Fruit fly (Drosophila melanogaster) whole organism, embryonic: ENCODE results near the gene CG42553.

Source experiments
- Bgb ChIP-seq: fragments of 200-800 bp; sonication (Bioruptor generic); IDR thresholded peaks from 2 replicates; pipeline ENCODE4 v1.3.6; 2022; ENCODE audit warnings: missing biosample characterization, missing genetic modification characterization; ENCODE audit not compliant: partially characterized antibody
- CG11247 ChIP-seq: fragments of 200-800 bp; sonication (Bioruptor generic); IDR thresholded peaks from 2 replicates; pipeline ENCODE4 v1.3.6; 2022; ENCODE audit warnings: missing biosample characterization, missing genetic modification characterization
- CG11696 ChIP-seq: fragments of 200-800 bp; sonication (Bioruptor generic); IDR thresholded peaks from 2 replicates; pipeline ENCODE4 v1.3.6; 2022; ENCODE audit warnings: missing biosample characterization, missing genetic modification characterization
- CG13296 ChIP-seq: fragments of 200-800 bp; sonication (Bioruptor generic); optimal IDR thresholded peaks from 3 replicates; lab custom pipeline; 2018; ENCODE audit warnings: missing biosample characterization, mild to moderate bottlenecking, missing genetic modification characterization
- CG1529 ChIP-seq: fragments of 200-800 bp; sonication (Bioruptor generic); optimal IDR thresholded peaks from 3 replicates; lab custom pipeline; 2018; ENCODE audit warnings: missing biosample characterization, missing genetic modification characterization
- CG16813 ChIP-seq: fragments of 200-800 bp; sonication (Bioruptor generic); IDR thresholded peaks from 3 replicates; pipeline ENCODE4 v1.3.6; 2022; ENCODE audit warnings: missing biosample characterization, missing genetic modification characterization; ENCODE audit not compliant: partially characterized antibody
- CG18599 ChIP-seq: fragments of 200-800 bp; sonication (Bioruptor generic); optimal IDR thresholded peaks from 3 replicates; lab custom pipeline; 2017; ENCODE audit warnings: missing biosample characterization, missing genetic modification characterization, mild to moderate bottlenecking, moderate library complexity, missing genetic modification reagents
- CG2678 ChIP-seq: fragments of 200-800 bp; sonication (Bioruptor generic); optimal IDR thresholded peaks from 3 replicates; lab custom pipeline; 2019; ENCODE audit warnings: missing biosample characterization, mild to moderate bottlenecking, missing genetic modification characterization, moderate library complexity
- CG34376 ChIP-seq: fragments of 200-800 bp; sonication (Bioruptor generic); optimal IDR thresholded peaks from 2 replicates; lab custom pipeline; 2018; ENCODE audit warnings: missing biosample characterization, mild to moderate bottlenecking, missing genetic modification characterization
- CG6272 ChIP-seq: fragments of 200-800 bp; sonication (Bioruptor generic); IDR thresholded peaks from 2 replicates; pipeline ENCODE4 v1.3.6; 2022; ENCODE audit warnings: missing biosample characterization, missing genetic modification characterization
- CG6654 ChIP-seq: fragments of 200-800 bp; sonication (Bioruptor generic); optimal IDR thresholded peaks from 2 replicates; lab custom pipeline; 2017; ENCODE audit warnings: missing biosample characterization, mild to moderate bottlenecking, missing genetic modification characterization
- CG6813 ChIP-seq: fragments of 200-800 bp; sonication (Bioruptor generic); optimal IDR thresholded peaks from 2 replicates; lab custom pipeline; 2017; ENCODE audit warnings: missing biosample characterization, missing genetic modification characterization, mild to moderate bottlenecking, moderate library complexity, missing genetic modification reagents
- CG8281 ChIP-seq: fragments of 200-800 bp; sonication (Bioruptor generic); optimal IDR thresholded peaks from 2 replicates; lab custom pipeline; 2018; ENCODE audit warnings: missing biosample characterization, mild to moderate bottlenecking, missing genetic modification characterization, moderate library complexity
- CG8290 ChIP-seq, 3 experiments: fragments of 200-800 bp; sonication (Bioruptor generic); optimal IDR thresholded peaks; 2 replicates each; lab custom pipeline; 2016 to 2019; ENCODE audit warnings: missing biosample characterization in 3 of 3, missing genetic modification characterization in 3 of 3, mild to moderate bottlenecking in 2 of 3, moderate library complexity in 1 of 3
- CG9609 ChIP-seq: fragments of 200-800 bp; sonication (Bioruptor generic); optimal IDR thresholded peaks from 3 replicates; lab custom pipeline; 2016; ENCODE audit warnings: missing biosample characterization, missing genetic modification characterization
- Camta ChIP-seq: fragments of 200-800 bp; sonication (Bioruptor generic); optimal IDR thresholded peaks from 2 replicates; lab custom pipeline; 2016; ENCODE audit warnings: missing biosample characterization, missing genetic modification characterization
- CkIIα-i1 ChIP-seq: fragments of 200-800 bp; sonication (Bioruptor generic); IDR thresholded peaks from 2 replicates; pipeline ENCODE4 v1.3.6; 2022; ENCODE audit warnings: missing biosample characterization, missing genetic modification characterization
- Doc2 ChIP-seq: fragments of 200-800 bp; sonication (Bioruptor generic); IDR thresholded peaks from 2 replicates; pipeline ENCODE4 v1.3.6; 2022; ENCODE audit warnings: missing biosample characterization, missing genetic modification characterization
- E2f1 ChIP-seq: fragments of 200-800 bp; sonication (Bioruptor generic); IDR thresholded peaks from 2 replicates; pipeline ENCODE4 v1.3.6; 2022; ENCODE audit warnings: missing biosample characterization, missing genetic modification characterization
- GATAe ChIP-seq: fragments of 200-800 bp; sonication (Bioruptor generic); conservative IDR thresholded peaks from 2 replicates; pipeline ENCODE4 v1.3.6; 2022; ENCODE audit warnings: missing biosample characterization, missing genetic modification characterization
- HLHmδ ChIP-seq: fragments of 200-800 bp; sonication (Bioruptor generic); optimal IDR thresholded peaks from 2 replicates; lab custom pipeline; 2018; ENCODE audit warnings: missing biosample characterization, mild to moderate bottlenecking, missing genetic modification characterization, moderate library complexity
- Nf-YC ChIP-seq: fragments of 200-800 bp; optimal IDR thresholded peaks from 3 replicates; lab custom pipeline; 2019; ENCODE audit warnings: missing biosample characterization, mild to moderate bottlenecking, missing genetic modification characterization, moderate library complexity
- Side ChIP-seq: fragments of 200-800 bp; sonication (Bioruptor generic); optimal IDR thresholded peaks from 2 replicates; lab custom pipeline; 2016; ENCODE audit warnings: missing biosample characterization, missing genetic modification characterization
- Sox102F ChIP-seq: fragments of 200-800 bp; sonication (Bioruptor generic); optimal IDR thresholded peaks from 2 replicates; lab custom pipeline; 2018; ENCODE audit warnings: missing biosample characterization, mild to moderate bottlenecking, missing genetic modification characterization, moderate library complexity
- Sry-β ChIP-seq: fragments of 200-800 bp; sonication (Bioruptor generic); optimal IDR thresholded peaks from 2 replicates; lab custom pipeline; 2018; ENCODE audit warnings: missing biosample characterization, mild to moderate bottlenecking, missing genetic modification characterization, moderate library complexity
- TFAM ChIP-seq: fragments of 200-800 bp; sonication (Bioruptor generic); optimal IDR thresholded peaks from 2 replicates; lab custom pipeline; 2017; ENCODE audit warnings: missing biosample characterization, missing genetic modification characterization, inconsistent platforms
- abd-A ChIP-seq: fragments of 200-800 bp; sonication (Bioruptor generic); optimal IDR thresholded peaks from 3 replicates; lab custom pipeline; 2019; ENCODE audit warnings: missing biosample characterization, mild to moderate bottlenecking, missing genetic modification characterization, moderate library complexity
- bab2 ChIP-seq: fragments of 200-800 bp; sonication (Bioruptor generic); optimal IDR thresholded peaks from 2 replicates; lab custom pipeline; 2016; ENCODE audit warnings: missing biosample characterization, missing genetic modification characterization
- bigmax ChIP-seq: fragments of 200-800 bp; sonication (Bioruptor generic); optimal IDR thresholded peaks from 2 replicates; lab custom pipeline; 2018; ENCODE audit warnings: missing biosample characterization, mild to moderate bottlenecking, missing genetic modification characterization
- br ChIP-seq: fragments of >200 bp; optimal IDR thresholded peaks from 2 replicates; lab custom pipeline; 2017
- cad ChIP-seq: fragments of >200 bp; optimal IDR thresholded peaks from 2 replicates; lab custom pipeline; 2017; ENCODE audit warnings: missing biosample characterization, missing genetic modification characterization
- ci ChIP-seq: fragments of 200-800 bp; sonication (Bioruptor generic); IDR thresholded peaks from 3 replicates; pipeline ENCODE4 v1.3.6; 2022; ENCODE audit warnings: missing biosample characterization, missing genetic modification characterization
- crol ChIP-seq: fragments of 200-800 bp; sonication (Bioruptor generic); IDR thresholded peaks from 2 replicates; pipeline ENCODE4 v1.3.6; 2022; ENCODE audit warnings: missing biosample characterization, missing genetic modification characterization
- exex ChIP-seq: fragments of 200-800 bp; sonication (Bioruptor generic); optimal IDR thresholded peaks from 4 replicates; lab custom pipeline; 2018; ENCODE audit warnings: missing biosample characterization, mild to moderate bottlenecking, missing genetic modification characterization, moderate library complexity
- ftz-f1 ChIP-seq: fragments of 200-800 bp; sonication (Bioruptor generic); optimal IDR thresholded peaks from 2 replicates; lab custom pipeline; 2016; ENCODE audit warnings: missing biosample characterization, missing genetic modification characterization
- gcm2 ChIP-seq: fragments of 200-800 bp; sonication (Bioruptor generic); optimal IDR thresholded peaks from 2 replicates; lab custom pipeline; 2016; ENCODE audit warnings: missing biosample characterization, missing genetic modification characterization
- kah ChIP-seq: fragments of 200-800 bp; sonication (Bioruptor generic); optimal IDR thresholded peaks from 2 replicates; lab custom pipeline; 2018; ENCODE audit warnings: missing biosample characterization, mild to moderate bottlenecking, missing genetic modification characterization
- kni ChIP-seq: fragments of 200-800 bp; sonication (Bioruptor generic); optimal IDR thresholded peaks from 3 replicates; lab custom pipeline; 2017; ENCODE audit warnings: mild to moderate bottlenecking, missing biosample characterization, missing genetic modification reagents, missing genetic modification characterization
- lab ChIP-seq: fragments of 200-800 bp; sonication (Bioruptor generic); optimal IDR thresholded peaks from 3 replicates; lab custom pipeline; 2017; ENCODE audit warnings: missing biosample characterization, missing genetic modification characterization, mild to moderate bottlenecking, moderate library complexity, missing genetic modification reagents
- mirr ChIP-seq: fragments of 200-800 bp; sonication (Bioruptor generic); optimal IDR thresholded peaks from 3 replicates; lab custom pipeline; 2018; ENCODE audit warnings: missing biosample characterization, mild to moderate bottlenecking, missing genetic modification characterization
- org-1 ChIP-seq: fragments of 200-800 bp; sonication (Bioruptor generic); optimal IDR thresholded peaks from 2 replicates; lab custom pipeline; 2017; ENCODE audit warnings: missing biosample characterization, missing genetic modification characterization
- sd ChIP-seq: fragments of 200-800 bp; sonication (Bioruptor generic); optimal IDR thresholded peaks from 3 replicates; lab custom pipeline; 2018; ENCODE audit warnings: missing biosample characterization, mild to moderate bottlenecking, missing genetic modification characterization, moderate library complexity
- slou ChIP-seq: fragments of 200-800 bp; sonication (Bioruptor generic); optimal IDR thresholded peaks from 3 replicates; lab custom pipeline; 2016; ENCODE audit warnings: missing biosample characterization, missing genetic modification characterization
- sna ChIP-seq: fragments of 200-800 bp; sonication (Bioruptor generic); IDR thresholded peaks from 2 replicates; pipeline ENCODE4 v1.3.6; 2022; ENCODE audit warnings: missing biosample characterization, missing genetic modification characterization; ENCODE audit not compliant: partially characterized antibody
- trem ChIP-seq: fragments of 200-800 bp; optimal IDR thresholded peaks from 3 replicates; lab custom pipeline; 2019; ENCODE audit warnings: missing biosample characterization, mild to moderate bottlenecking, missing genetic modification characterization, moderate library complexity
- tup ChIP-seq: fragments of 200-800 bp; sonication (Bioruptor generic); optimal IDR thresholded peaks from 2 replicates; lab custom pipeline; 2016; ENCODE audit warnings: missing biosample characterization, mild to moderate bottlenecking, missing genetic modification characterization, moderate library complexity

The CG42553 gene

DNA sequence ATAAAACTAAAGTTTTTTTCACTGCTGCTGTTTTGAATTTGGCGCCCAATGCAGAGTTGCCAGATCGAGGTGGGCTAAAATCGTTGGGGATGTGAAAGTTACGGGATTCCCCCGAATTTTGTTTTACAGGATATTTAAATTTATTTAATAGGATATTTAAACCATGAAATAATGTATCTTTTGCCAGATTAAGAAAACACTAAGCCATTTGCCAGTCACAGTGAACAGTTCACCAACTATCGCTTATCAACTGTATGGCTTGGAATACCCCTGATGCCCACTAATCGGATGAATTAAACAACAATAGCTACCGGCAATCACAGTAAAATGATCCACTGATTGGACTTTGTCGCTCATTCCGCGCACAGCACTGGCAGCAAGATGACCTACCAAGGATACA, 17.2 kb downstream of the CG42553 start, which contains the start of gene Dci (continued):
- TF ChIP-seq br (lab: Kevin White, UChicago) (no peak), ci (GFP tag; lab: Robert Waterston, UW) (peak; percentile 81), Side (GFP tag; lab: Kevin White, UChicago) (peak; percentile 29), CG6272 (GFP tag; lab: Robert Waterston, UW) (peak; percentile 62)

DNA sequence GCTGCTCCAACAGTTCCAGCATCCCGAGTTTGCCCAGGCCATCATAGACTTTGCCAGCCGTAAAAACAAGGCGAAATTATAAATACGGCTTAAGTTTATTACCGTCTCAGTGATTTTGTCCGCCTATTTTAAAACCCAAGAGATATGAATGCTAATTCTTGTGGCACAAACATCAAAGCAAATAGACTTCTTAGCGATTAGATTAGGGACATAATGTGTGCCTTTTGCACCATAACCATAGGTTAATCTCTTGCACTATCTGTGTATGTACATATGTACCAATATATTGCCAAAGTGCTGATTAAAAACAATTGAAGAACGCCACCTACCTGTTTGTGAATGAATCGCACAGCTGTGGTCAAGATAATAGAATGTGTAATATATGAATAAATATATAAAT, 18.4 kb downstream of the CG42553 start:
- TF ChIP-seq CG2678 (tag; lab: Kevin White, UChicago) (peak; percentile 24), lab (GFP tag; lab: Kevin White, UChicago) (peak; percentile 5), CG6813 (peak; percentile 27), mirr (GFP tag; lab: Kevin White, UChicago) (peak; percentile 82), CG8281 (peak; percentile 26), CG8290 (GFP tag; optimal IDR thresholded peaks at IDR 0.05; lab: Kevin White, UChicago) (no peak), CG8290 (tag; optimal IDR thresholded peaks at IDR 0.05; lab: Kevin White, UChicago) (peak in 1 of 2 experiments; percentile 15), CG34376 (GFP tag; lab: Kevin White, UChicago) (peak; percentile 20), Bgb (GFP tag; lab: Robert Waterston, UW) (no peak), CG18599 (GFP tag; lab: Kevin White, UChicago) (peak; percentile 16), kah (GFP tag; lab: Kevin White, UChicago) (no peak), sna (GFP tag; lab: Robert Waterston, UW) (no peak), CkIIα-i1 (no peak), TFAM (no peak), ci (GFP tag; lab: Robert Waterston, UW) (no peak), Sox102F (GFP tag; lab: Kevin White, UChicago) (no peak), E2f1 (GFP tag; lab: Robert Waterston, UW) (no peak), sd (tag; lab: Kevin White, UChicago) (peak; percentile 47), CG13296 (GFP tag; lab: Kevin White, UChicago) (peak; percentile 44), exex (tag; lab: Kevin White, UChicago) (peak; percentile 88), GATAe (GFP tag; lab: Robert Waterston, UW) (0 out of 2 replicates have a peak, but pooled peaks have one; percentile 16), abd-A (tag; lab: Kevin White, UChicago) (no peak), CG11696 (GFP tag; lab: Robert Waterston, UW) (peak; percentile 66), org-1 (GFP tag; lab: Kevin White, UChicago) (no peak)

DNA sequence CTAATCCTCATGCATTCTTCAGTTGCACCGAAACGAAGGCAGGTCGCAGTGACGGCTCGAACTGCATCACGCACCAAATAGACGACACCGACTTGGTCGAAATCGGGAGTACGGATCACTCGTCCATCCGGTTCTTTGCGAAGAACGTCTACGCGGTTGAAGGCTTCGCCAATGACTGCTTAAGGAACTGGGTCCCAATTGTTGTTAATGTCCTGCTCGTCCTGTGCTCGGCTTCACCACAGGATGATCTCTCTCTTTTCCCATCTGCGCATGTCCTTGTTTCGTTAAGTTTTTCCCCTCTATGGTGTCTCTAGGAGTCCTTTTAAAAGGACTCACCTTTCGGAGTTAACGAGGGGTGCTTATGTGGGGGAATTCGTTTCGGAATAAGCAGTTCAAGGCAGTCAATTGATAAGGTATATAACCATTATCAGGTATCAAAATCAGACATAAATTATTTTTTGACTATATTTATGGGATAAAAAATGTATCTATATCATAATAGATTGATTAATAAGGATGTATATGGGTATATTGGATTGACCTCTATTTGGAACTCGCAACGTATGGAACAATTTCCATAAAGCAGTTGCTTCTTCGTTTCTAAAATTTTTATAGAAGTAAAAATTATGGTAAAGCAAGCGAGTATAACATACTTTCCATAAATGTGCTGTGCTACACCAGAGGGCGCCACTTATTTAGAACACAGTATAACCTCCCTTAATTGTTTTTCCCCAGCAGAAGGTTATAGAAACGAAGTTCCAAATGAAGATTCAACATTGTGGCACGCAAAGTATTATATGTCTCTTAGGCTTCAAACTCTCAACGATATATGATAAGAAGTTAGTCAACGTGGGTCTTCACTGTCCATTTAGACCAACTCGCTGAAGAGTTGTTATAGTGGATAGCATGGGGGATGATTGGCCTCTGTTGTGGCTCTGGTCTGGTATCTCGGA, 23.4 kb downstream of the CG42553 start, which contains the start of gene dpr20:
TSS of gene dpr20 (minus strand) at position 186 of the 953 bp plus-strand sequence.
- TF ChIP-seq bab2 (GFP tag; lab: Kevin White, UChicago): peak; percentile 72
- TF ChIP-seq bigmax: peak; percentile 7
- no peak for TF ChIP-seq HLHmδ
- TF ChIP-seq CG9609 (GFP tag; lab: Kevin White, UChicago): peak; percentile 71
- peak; percentile 42 for TF ChIP-seq CG6654 (GFP tag; lab: Kevin White, UChicago)
- peak; percentile 45 for TF ChIP-seq slou (GFP tag; lab: Kevin White, UChicago)
- peak; percentile 87 for TF ChIP-seq CG11247
- TF ChIP-seq CG16813: no peak
- no peak for TF ChIP-seq trem (tag; lab: Kevin White, UChicago)
- 0 out of 2 replicates have a peak, but pooled peaks have one; percentile 39 for TF ChIP-seq crol
- TF ChIP-seq kni (GFP tag; lab: Kevin White, UChicago): no peak
- TF ChIP-seq gcm2: peak; percentile 17
- no peak for TF ChIP-seq Doc2 (GFP tag; lab: Robert Waterston, UW)
- TF ChIP-seq CG1529 (GFP tag; lab: Kevin White, UChicago): no peak
- TF ChIP-seq Nf-YC (tag; lab: Kevin White, UChicago): peak; percentile 32
- no peak for TF ChIP-seq ftz-f1 (GFP tag; lab: Kevin White, UChicago)
- peak; percentile 12 for TF ChIP-seq tup (GFP tag; lab: Kevin White, UChicago)
- TF ChIP-seq Camta: peak; percentile 65
- TF ChIP-seq cad (GFP tag; lab: Kevin White, UChicago): no peak
- no peak for TF ChIP-seq Sry-β
